Worm (Caenorhabditis elegans): Measurements from ENCODE around the gene AH6.17.

ce11 chrII:9522986-9523385 is at the start of gene AH6.17:
- TF ChIP-seq ama-1 (optimal IDR thresholded peaks at IDR 0.05) = no peak
- no peak for TF ChIP-seq flt-1 (GFP tag; IDR thresholded peaks at IDR 0.05)
- TF ChIP-seq scrt-1 (GFP tag; IDR thresholded peaks at IDR 0.05) = no peak
- no peak for TF ChIP-seq aly-1 (tag; optimal IDR thresholded peaks at IDR 0.05)
- TF ChIP-seq hnd-1 (tag; optimal IDR thresholded peaks at IDR 0.05) = no peak
- TF ChIP-seq ceh-36 (tag; optimal IDR thresholded peaks at IDR 0.05) = no peak
- TF ChIP-seq tra-4 (tag; optimal IDR thresholded peaks at IDR 0.05) = no peak
- no peak for TF ChIP-seq sea-1 (GFP tag; conservative IDR thresholded peaks at IDR 0.05)
- TF ChIP-seq F13C5.2 (tag; optimal IDR thresholded peaks at IDR 0.05) = no peak
- TF ChIP-seq tbx-11 (GFP tag; IDR thresholded peaks at IDR 0.05) = no peak

All from whole organism, early embryonic.